Worm (Caenorhabditis elegans): ENCODE data around the gene cutl-23.

Gene cutl-23

DNA sequence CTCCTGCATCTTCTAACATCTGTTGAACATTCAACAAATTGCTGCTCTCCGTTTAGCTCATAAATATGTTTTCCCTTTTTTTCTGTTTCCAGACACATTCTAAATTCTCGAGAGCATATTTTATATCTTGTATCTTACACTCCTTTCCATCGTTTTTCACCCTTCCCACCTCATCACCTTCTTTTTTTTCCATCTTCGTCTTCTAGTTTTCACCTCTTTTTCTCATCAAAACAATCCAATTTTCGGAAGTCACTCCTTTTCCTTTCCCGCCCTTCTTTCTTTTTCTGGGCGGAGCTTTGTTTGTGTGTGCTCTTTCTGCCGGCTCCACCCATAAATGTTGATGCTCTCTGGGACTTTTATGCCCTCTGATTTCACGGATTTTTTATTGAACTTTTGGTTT is 52.8 kb downstream of the cutl-23 start:
- TF ChIP-seq T22C8.4 (GFP tag; IDR thresholded peaks at IDR 0.05) = no peak
- TF ChIP-seq cog-1 (tag; optimal IDR thresholded peaks at IDR 0.05) = no peak
- no peak for TF ChIP-seq med-1 (GFP tag; optimal IDR thresholded peaks at IDR 0.05; ENCODE audit: insufficient read depth)
- no peak for TF ChIP-seq flt-1 (GFP tag; IDR thresholded peaks at IDR 0.05)
- no peak for TF ChIP-seq ztf-23 (GFP tag; IDR thresholded peaks at IDR 0.05)
- TF ChIP-seq ref-1 (GFP tag; conservative IDR thresholded peaks at IDR 0.05) = no peak
- no peak for TF ChIP-seq klf-2 (GFP tag; conservative IDR thresholded peaks at IDR 0.05)
- no peak for TF ChIP-seq ztf-29 (GFP tag; IDR thresholded peaks at IDR 0.05)
- TF ChIP-seq tab-1 (GFP tag; IDR thresholded peaks at IDR 0.05) = no peak

ce11 chrIII:5823617-5824016 is 53.6 kb downstream of the cutl-23 start, which contains the start of gene R12B2.8:
Gene R12B2.8, plus strand, starts transcription at chrIII:5823917.
- TF ChIP-seq ztf-29 (GFP tag; IDR thresholded peaks at IDR 0.05) = no peak

Data from whole organism, midembryonic.